Worm (Caenorhabditis elegans) whole organism, mixed stage, embryonic: Measurements from ENCODE around the gene F36F12.1.

ENCODE experiments used
- blmp-1 ChIP-seq: fragments of 150-350 bp; optimal IDR thresholded peaks from 2 replicates; lab custom pipeline; 2014; ENCODE audit warnings: missing biosample characterization, missing genetic modification characterization
- ceh-43 ChIP-seq: fragments of 200-800 bp; sonication (Bioruptor generic); optimal IDR thresholded peaks from 2 replicates; lab custom pipeline; 2018; ENCODE audit warnings: mild to moderate bottlenecking, missing genetic modification characterization, moderate library complexity, missing compliant biosample characterization
- elt-1 ChIP-seq: sonication (generic microtip); optimal IDR thresholded peaks from 2 replicates; lab custom pipeline; 2017; ENCODE audit warnings: missing genetic modification characterization, mild to moderate bottlenecking, missing compliant biosample characterization, antibody characterized with exemption, moderate library complexity, borderline replicate concordance; ENCODE audit not compliant: insufficient read depth
- elt-3 ChIP-seq: fragments of 150-350 bp; optimal IDR thresholded peaks from 2 replicates; lab custom pipeline; 2014; ENCODE audit warnings: missing biosample characterization, missing genetic modification characterization
- lin-13 ChIP-seq: fragments of 150-350 bp; optimal IDR thresholded peaks from 2 replicates; lab custom pipeline; 2014; ENCODE audit warnings: missing biosample characterization, missing genetic modification characterization
- lsy-2 ChIP-seq: fragments of 150-350 bp; optimal IDR thresholded peaks from 2 replicates; lab custom pipeline; 2014; ENCODE audit warnings: missing biosample characterization, missing genetic modification characterization
- nhr-12 ChIP-seq: fragments of 150-350 bp; optimal IDR thresholded peaks from 2 replicates; lab custom pipeline; 2014; ENCODE audit warnings: missing biosample characterization, missing genetic modification characterization
- pha-4 ChIP-seq: fragments of 150-350 bp; optimal IDR thresholded peaks from 2 replicates; lab custom pipeline; 2018; ENCODE audit warnings: missing biosample characterization, missing genetic modification reagents, missing genetic modification characterization
- snpc-4 ChIP-seq: fragments of 150-350 bp; optimal IDR thresholded peaks from 2 replicates; lab custom pipeline; 2014; ENCODE audit warnings: missing biosample characterization, missing genetic modification characterization
- unc-120 ChIP-seq: sonication (generic microtip); optimal IDR thresholded peaks from 2 replicates; lab custom pipeline; 2017; ENCODE audit warnings: missing genetic modification characterization, missing compliant biosample characterization; ENCODE audit not compliant: poor library complexity, severe bottlenecking
- unc-39 ChIP-seq: fragments of 150-350 bp; optimal IDR thresholded peaks from 2 replicates; lab custom pipeline; 2014; ENCODE audit warnings: missing biosample characterization, missing genetic modification characterization
- unc-62 ChIP-seq: fragments of 150-350 bp; optimal IDR thresholded peaks from 2 replicates; lab custom pipeline; 2014; ENCODE audit warnings: missing biosample characterization, missing genetic modification reagents, missing genetic modification characterization

- TF ChIP-seq elt-1 (tag; lab: Kevin White, UChicago) (no peak), lsy-2 (tag; lab: Kevin White, UChicago) (no peak), blmp-1 (tag; lab: Kevin White, UChicago) (no peak), pha-4 (tag; lab: Kevin White, UChicago) (no peak), ceh-43 (GFP tag; lab: Kevin White, UChicago) (no peak), unc-120 (tag; lab: Kevin White, UChicago) (no peak), elt-3 (tag; lab: Kevin White, UChicago) (no peak), unc-39 (tag; lab: Kevin White, UChicago) (no peak), unc-62 (GFP tag; lab: Kevin White, UChicago) (no peak), lin-13 (tag; lab: Kevin White, UChicago) (no peak), snpc-4 (no peak), nhr-12 (tag; lab: Kevin White, UChicago) (no peak)
Observed at ce11 chrV:2121910-2122362, 18.9 kb upstream of the F36F12.1 start, which contains the start of gene F22F7.8.
